Fruit fly (Drosophila melanogaster): Measurements from ENCODE around the gene CG12075.
A peak's percentile ranks its signal among the peaks of the same experiment; 100 is the strongest.

Gene CG12075

DNA sequence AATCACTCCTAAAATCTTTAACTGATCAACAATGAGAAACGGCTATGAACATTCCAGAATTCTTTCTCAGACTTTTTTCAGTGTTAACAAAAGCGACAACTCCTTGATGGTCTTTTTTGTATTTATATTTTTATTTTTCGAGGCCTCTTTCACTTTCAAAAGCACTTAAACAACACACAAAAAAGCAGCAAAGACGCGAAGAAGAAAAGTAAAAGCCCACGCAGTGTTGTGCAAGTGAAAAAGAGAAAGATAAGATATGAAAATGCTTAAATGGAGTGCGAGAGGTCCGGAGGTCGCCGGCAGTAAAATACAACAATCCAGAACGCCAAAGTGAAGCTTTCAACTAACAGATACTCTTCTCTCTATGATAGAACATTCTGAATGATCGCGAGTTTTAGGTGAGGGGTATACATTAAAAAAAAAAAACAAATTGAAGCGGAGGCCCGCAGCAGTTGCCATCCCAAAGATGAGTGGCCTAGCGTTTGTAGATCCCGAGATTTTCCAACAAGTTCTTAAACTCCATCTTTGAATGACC is 55.3 kb downstream of the CG12075 start:
- TF ChIP-seq rgr (GFP tag; optimal IDR thresholded peaks at IDR 0.05) (no peak), CG9705 (GFP tag; optimal IDR thresholded peaks at IDR 0.05) (no peak), GATAd (GFP tag; optimal IDR thresholded peaks at IDR 0.05) (no peak), Rel (GFP tag; optimal IDR thresholded peaks at IDR 0.05) (no peak), Rel (tag; optimal IDR thresholded peaks at IDR 0.05) (peak; percentile 13)

DNA sequence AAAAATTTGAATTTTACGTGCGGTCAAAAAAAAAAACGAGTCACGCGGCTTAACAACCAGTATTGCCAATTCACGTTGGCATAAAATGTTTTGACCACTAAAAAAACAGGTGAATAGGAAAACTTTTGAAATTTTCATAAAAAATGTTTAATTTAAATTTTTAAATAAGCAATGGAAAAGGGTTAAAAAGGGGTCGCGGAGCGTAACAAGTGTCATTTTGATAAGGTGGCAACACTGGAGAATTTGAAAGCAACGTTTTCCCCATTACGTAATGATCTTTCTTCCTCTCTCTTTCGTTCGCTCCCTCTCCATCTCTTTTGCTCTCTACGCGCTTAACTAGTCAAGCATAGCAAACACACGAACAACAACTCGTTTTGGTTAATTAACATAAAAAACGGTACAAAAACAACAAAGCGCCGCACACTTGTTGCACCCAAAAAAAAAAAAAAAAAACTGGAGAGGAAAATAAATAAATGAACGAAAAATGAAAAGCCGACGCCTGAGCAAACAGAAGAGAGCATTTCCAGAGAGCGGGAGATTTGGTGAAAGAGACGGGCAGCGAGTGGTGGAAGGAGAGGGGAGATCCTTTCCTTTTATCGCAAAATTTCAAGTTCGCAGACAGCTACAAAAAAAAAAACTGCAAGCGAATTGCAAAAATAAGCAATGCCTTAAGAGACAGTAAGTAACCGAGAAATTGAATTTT is 56.3 kb downstream of the CG12075 start:
- no peak for TF ChIP-seq Hr78 (GFP tag; optimal IDR thresholded peaks at IDR 0.05)
- TF ChIP-seq Mio (GFP tag; optimal IDR thresholded peaks at IDR 0.05), result no peak
- TF ChIP-seq h (GFP tag; optimal IDR thresholded peaks at IDR 0.05), result peak; percentile 84
- peak; percentile 13 for TF ChIP-seq tai (GFP tag; optimal IDR thresholded peaks at IDR 0.05)
- TF ChIP-seq ey (GFP tag; optimal IDR thresholded peaks at IDR 0.05), result peak; percentile 79
- TF ChIP-seq lola (GFP tag; optimal IDR thresholded peaks at IDR 0.05), result no peak
- TF ChIP-seq dl (GFP tag; optimal IDR thresholded peaks at IDR 0.05; ENCODE audit: insufficient read depth in 1 of 2, partially characterized antibody in 2 of 2), result peak in 1 of 2 experiments; percentile 60
- no peak for TF ChIP-seq dsf (GFP tag; optimal IDR thresholded peaks at IDR 0.05; ENCODE audit: borderline replicate concordance)
- TF ChIP-seq Hr83 (GFP tag; optimal IDR thresholded peaks at IDR 0.05; ENCODE audit: poor library complexity, severe bottlenecking), result no peak
- TF ChIP-seq dmrt93B (GFP tag; optimal IDR thresholded peaks at IDR 0.05), result peak; percentile 52
- TF ChIP-seq Dfd (GFP tag; optimal IDR thresholded peaks at IDR 0.05), result no peak
- TF ChIP-seq psq (GFP tag; optimal IDR thresholded peaks at IDR 0.05), result peak; percentile 67
- TF ChIP-seq N (GFP tag; optimal IDR thresholded peaks at IDR 0.05), result no peak
- peak; percentile 79 for TF ChIP-seq OdsH (GFP tag; optimal IDR thresholded peaks at IDR 0.05)
- peak; percentile 85 for TF ChIP-seq jim (GFP tag; optimal IDR thresholded peaks at IDR 0.05)
- peak; percentile 44 for TF ChIP-seq brk (GFP tag; optimal IDR thresholded peaks at IDR 0.05)
- TF ChIP-seq HLH106 (tag; optimal IDR thresholded peaks at IDR 0.05), result peak; percentile 75
- no peak for TF ChIP-seq usp (GFP tag; optimal IDR thresholded peaks at IDR 0.05)
- TF ChIP-seq CG9705 (GFP tag; optimal IDR thresholded peaks at IDR 0.05), result peak; percentile 11
- TF ChIP-seq CG32264 (GFP tag; optimal IDR thresholded peaks at IDR 0.05), result peak; percentile 61
- TF ChIP-seq Hnf4 (GFP tag; optimal IDR thresholded peaks at IDR 0.05), result peak; percentile 72
- TF ChIP-seq sv (GFP tag; optimal IDR thresholded peaks at IDR 0.05), result peak; percentile 80
- TF ChIP-seq br (GFP tag; optimal IDR thresholded peaks at IDR 0.05), result peak; percentile 83
- peak; percentile 31 for TF ChIP-seq CrebA (GFP tag; optimal IDR thresholded peaks at IDR 0.05; ENCODE audit: borderline replicate concordance)
- TF ChIP-seq Rel (GFP tag; optimal IDR thresholded peaks at IDR 0.05), result no peak
- peak; percentile 36 for TF ChIP-seq Rel (tag; optimal IDR thresholded peaks at IDR 0.05)
- peak; percentile 51 for TF ChIP-seq Vsx2 (GFP tag; optimal IDR thresholded peaks at IDR 0.05; ENCODE audit: partially characterized antibody)
- peak; percentile 17 to 83 for TF ChIP-seq foxo (GFP tag; optimal IDR thresholded peaks at IDR 0.05)
- peak; percentile 74 for TF ChIP-seq Sp1 (GFP tag; optimal IDR thresholded peaks at IDR 0.05)
- TF ChIP-seq Myc (optimal IDR thresholded peaks at IDR 0.05), result no peak
- TF ChIP-seq pan (optimal IDR thresholded peaks at IDR 0.05), result no peak
- peak; percentile 49 for TF ChIP-seq Jra (GFP tag; optimal IDR thresholded peaks at IDR 0.05)
- peak; percentile 67 for TF ChIP-seq sage (GFP tag; optimal IDR thresholded peaks at IDR 0.05)
- TF ChIP-seq woc (GFP tag; optimal IDR thresholded peaks at IDR 0.05), result peak; percentile 32
- peak; percentile 84 for TF ChIP-seq rgr (GFP tag; optimal IDR thresholded peaks at IDR 0.05)
- TF ChIP-seq Dif (GFP tag; optimal IDR thresholded peaks at IDR 0.05; ENCODE audit: partially characterized antibody), result peak; percentile 30
- no peak for TF ChIP-seq Abd-B (GFP tag; optimal IDR thresholded peaks at IDR 0.05)
- TF ChIP-seq GATAd (GFP tag; optimal IDR thresholded peaks at IDR 0.05), result no peak
- TF ChIP-seq fru (GFP tag; optimal IDR thresholded peaks at IDR 0.05), result peak; percentile 81
